Fruit fly (Drosophila melanogaster) whole organism, embryonic: ENCODE results near the gene Blos4.
A peak's percentile ranks its signal among the peaks of the same experiment; 100 is the strongest.

Experiments used
- CG10366 ChIP-seq: fragments of 200-800 bp; sonication (Bioruptor generic); IDR thresholded peaks from 2 replicates; pipeline ENCODE4 v1.3.6; 2022; ENCODE audit warnings: missing biosample characterization, missing genetic modification characterization
- CG11560 ChIP-seq: fragments of 200-800 bp; sonication (Bioruptor generic); IDR thresholded peaks from 3 replicates; pipeline ENCODE4 v1.3.6; 2022; ENCODE audit warnings: missing biosample characterization, missing genetic modification characterization
- CG11723 ChIP-seq: fragments of 200-800 bp; sonication (Bioruptor generic); optimal IDR thresholded peaks from 2 replicates; lab custom pipeline; 2017; ENCODE audit warnings: missing biosample characterization, mild to moderate bottlenecking, missing genetic modification characterization
- CG12942 ChIP-seq: fragments of 200-800 bp; sonication (Bioruptor generic); optimal IDR thresholded peaks from 3 replicates; lab custom pipeline; 2016; ENCODE audit warnings: missing biosample characterization, missing genetic modification characterization
- CG13894 ChIP-seq: fragments of 200-800 bp; sonication (Bioruptor generic); optimal IDR thresholded peaks from 3 replicates; lab custom pipeline; 2018; ENCODE audit warnings: missing biosample characterization, mild to moderate bottlenecking, missing genetic modification characterization, moderate library complexity
- CG17359 ChIP-seq: fragments of 200-800 bp; sonication (Bioruptor generic); optimal IDR thresholded peaks from 3 replicates; lab custom pipeline; 2018; ENCODE audit warnings: missing biosample characterization, mild to moderate bottlenecking, missing genetic modification characterization, moderate library complexity
- CG17385 ChIP-seq: fragments of 200-800 bp; sonication (Bioruptor generic); optimal IDR thresholded peaks from 3 replicates; lab custom pipeline; 2018; ENCODE audit warnings: missing biosample characterization, mild to moderate bottlenecking, missing genetic modification characterization
- CG17912 ChIP-seq: fragments of 200-800 bp; sonication (Bioruptor generic); optimal IDR thresholded peaks from 2 replicates; lab custom pipeline; 2018; ENCODE audit warnings: missing biosample characterization, mild to moderate bottlenecking, missing genetic modification characterization
- CG18476 ChIP-seq: fragments of 200-800 bp; sonication (Bioruptor generic); optimal IDR thresholded peaks from 2 replicates; lab custom pipeline; 2016; ENCODE audit warnings: missing biosample characterization, mild to moderate bottlenecking, missing genetic modification characterization
- CG32532 ChIP-seq: fragments of 200-800 bp; sonication (Bioruptor generic); IDR thresholded peaks from 2 replicates; pipeline ENCODE4 v1.3.6; 2022; ENCODE audit warnings: missing biosample characterization, missing genetic modification characterization
- CG32767 ChIP-seq: fragments of 200-800 bp; sonication (Bioruptor generic); IDR thresholded peaks from 2 replicates; pipeline ENCODE4 v1.3.6; 2022; ENCODE audit warnings: missing biosample characterization, missing genetic modification characterization
- CG3847 ChIP-seq: fragments of 200-800 bp; sonication (Bioruptor generic); IDR thresholded peaks from 2 replicates; pipeline ENCODE4 v1.3.6; 2022; ENCODE audit warnings: missing biosample characterization, missing genetic modification characterization
- CG4707 ChIP-seq: fragments of 200-800 bp; sonication (Bioruptor generic); optimal IDR thresholded peaks from 2 replicates; lab custom pipeline; 2018; ENCODE audit warnings: missing biosample characterization, mild to moderate bottlenecking, missing genetic modification characterization, moderate library complexity
- CG4730 ChIP-seq: fragments of 200-800 bp; sonication (Bioruptor generic); IDR thresholded peaks from 2 replicates; pipeline ENCODE4 v1.3.6; 2022; ENCODE audit warnings: missing biosample characterization, missing genetic modification characterization
- CG6791 ChIP-seq: fragments of 200-800 bp; sonication (Bioruptor generic); IDR thresholded peaks from 3 replicates; pipeline ENCODE4 v1.3.6; 2022; ENCODE audit warnings: missing biosample characterization, missing genetic modification characterization; ENCODE audit not compliant: partially characterized antibody
- CG7271 ChIP-seq: fragments of 200-800 bp; sonication (Bioruptor generic); optimal IDR thresholded peaks from 2 replicates; lab custom pipeline; 2018; ENCODE audit warnings: missing biosample characterization, mild to moderate bottlenecking, missing genetic modification characterization, moderate library complexity
- CG7987 ChIP-seq: fragments of 200-800 bp; sonication (Bioruptor generic); optimal IDR thresholded peaks from 2 replicates; lab custom pipeline; 2018; ENCODE audit warnings: missing biosample characterization, mild to moderate bottlenecking, missing genetic modification characterization, moderate library complexity
- CG8388 ChIP-seq: fragments of 200-800 bp; sonication (Bioruptor generic); optimal IDR thresholded peaks from 2 replicates; lab custom pipeline; 2019; ENCODE audit warnings: missing biosample characterization, mild to moderate bottlenecking, missing genetic modification characterization, moderate library complexity
- CG8765 ChIP-seq: fragments of 200-800 bp; sonication (Bioruptor generic); IDR thresholded peaks from 2 replicates; pipeline ENCODE4 v1.3.6; 2022; ENCODE audit warnings: missing biosample characterization, missing genetic modification characterization
- CG8924 ChIP-seq: fragments of 200-800 bp; optimal IDR thresholded peaks from 3 replicates; lab custom pipeline; 2019; ENCODE audit warnings: missing biosample characterization, mild to moderate bottlenecking, missing genetic modification characterization, moderate library complexity
- Camta ChIP-seq: fragments of 200-800 bp; sonication (Bioruptor generic); optimal IDR thresholded peaks from 2 replicates; lab custom pipeline; 2016; ENCODE audit warnings: missing biosample characterization, missing genetic modification characterization
- Chrac-16 ChIP-seq: fragments of 200-800 bp; sonication (Bioruptor generic); optimal IDR thresholded peaks from 3 replicates; lab custom pipeline; 2016; ENCODE audit warnings: missing biosample characterization, missing genetic modification characterization
- Dref ChIP-seq: fragments of 200-800 bp; sonication (Bioruptor generic); IDR thresholded peaks from 2 replicates; pipeline ENCODE4 v1.3.6; 2022; ENCODE audit warnings: missing biosample characterization, missing genetic modification characterization
- HmgZ ChIP-seq: fragments of 200-800 bp; sonication (Bioruptor generic); optimal IDR thresholded peaks from 2 replicates; lab custom pipeline; 2018; ENCODE audit warnings: missing biosample characterization, mild to moderate bottlenecking, missing genetic modification characterization
- Lpt ChIP-seq: fragments of >200 bp; optimal IDR thresholded peaks from 2 replicates; lab custom pipeline; 2018; ENCODE audit warnings: missing biosample characterization, missing genetic modification characterization
- Myb ChIP-seq: fragments of 200-800 bp; sonication (Bioruptor generic); optimal IDR thresholded peaks from 2 replicates; lab custom pipeline; 2016; ENCODE audit warnings: missing biosample characterization, missing genetic modification characterization
- NC2β ChIP-seq: fragments of 200-800 bp; sonication (Bioruptor generic); optimal IDR thresholded peaks from 2 replicates; lab custom pipeline; 2016; ENCODE audit warnings: missing biosample characterization, missing genetic modification characterization
- Nf-YB ChIP-seq: fragments of 200-800 bp; sonication (Bioruptor generic); optimal IDR thresholded peaks from 3 replicates; lab custom pipeline; 2019; ENCODE audit warnings: missing biosample characterization, mild to moderate bottlenecking, missing genetic modification characterization, moderate library complexity
- Oli ChIP-seq: fragments of 200-800 bp; sonication (Bioruptor generic); optimal IDR thresholded peaks from 2 replicates; lab custom pipeline; 2018; ENCODE audit warnings: missing biosample characterization, mild to moderate bottlenecking, missing genetic modification characterization, moderate library complexity
- Ssrp ChIP-seq: fragments of 200-800 bp; sonication (Bioruptor generic); optimal IDR thresholded peaks from 2 replicates; lab custom pipeline; 2018; ENCODE audit warnings: missing biosample characterization, mild to moderate bottlenecking, missing genetic modification characterization, moderate library complexity
- az2 ChIP-seq: fragments of 200-800 bp; sonication (Bioruptor generic); optimal IDR thresholded peaks from 3 replicates; lab custom pipeline; 2016; ENCODE audit warnings: missing biosample characterization, missing genetic modification characterization
- cg ChIP-seq: fragments of 200-800 bp; sonication (Bioruptor generic); optimal IDR thresholded peaks from 3 replicates; lab custom pipeline; 2019; ENCODE audit warnings: missing biosample characterization, mild to moderate bottlenecking, missing genetic modification characterization, moderate library complexity
- croc ChIP-seq: fragments of 200-800 bp; sonication (Bioruptor generic); conservative IDR thresholded peaks from 3 replicates; pipeline ENCODE4 v1.3.6; 2022; ENCODE audit warnings: missing biosample characterization, missing genetic modification characterization
- cwo ChIP-seq: fragments of 200-800 bp; sonication (Bioruptor generic); optimal IDR thresholded peaks from 3 replicates; lab custom pipeline; 2017; ENCODE audit warnings: missing biosample characterization, missing genetic modification characterization, mild to moderate bottlenecking, moderate library complexity, missing genetic modification reagents
- da ChIP-seq: fragments of 200-800 bp; sonication (Bioruptor generic); optimal IDR thresholded peaks from 2 replicates; lab custom pipeline; 2016; ENCODE audit warnings: missing biosample characterization, missing genetic modification characterization
- fd64A ChIP-seq: fragments of 200-800 bp; sonication (Bioruptor generic); optimal IDR thresholded peaks from 3 replicates; lab custom pipeline; 2018; ENCODE audit warnings: missing biosample characterization, mild to moderate bottlenecking, missing genetic modification characterization
- grn ChIP-seq: fragments of 200-800 bp; sonication (Bioruptor generic); optimal IDR thresholded peaks from 3 replicates; lab custom pipeline; 2017; ENCODE audit warnings: missing biosample characterization, missing genetic modification characterization
- gsb-n ChIP-seq: fragments of 200-800 bp; sonication (Bioruptor generic); optimal IDR thresholded peaks from 3 replicates; lab custom pipeline; 2018; ENCODE audit warnings: missing biosample characterization, mild to moderate bottlenecking, missing genetic modification characterization
- h ChIP-seq: fragments of >200 bp; optimal IDR thresholded peaks from 2 replicates; lab custom pipeline; 2017
- insv ChIP-seq, 2 experiments: fragments of 200-800 bp; sonication (Bioruptor generic); optimal IDR thresholded peaks; 3 replicates each; lab custom pipeline; 2016 to 2018; ENCODE audit warnings: missing biosample characterization in 2 of 2, missing genetic modification characterization in 2 of 2
- kni ChIP-seq: fragments of 200-800 bp; sonication (Bioruptor generic); optimal IDR thresholded peaks from 3 replicates; lab custom pipeline; 2017; ENCODE audit warnings: mild to moderate bottlenecking, missing biosample characterization, missing genetic modification reagents, missing genetic modification characterization
- maf-S ChIP-seq: fragments of 200-800 bp; sonication (Bioruptor generic); optimal IDR thresholded peaks from 2 replicates; lab custom pipeline; 2016; ENCODE audit warnings: missing biosample characterization, missing genetic modification characterization
- nom ChIP-seq: fragments of 200-800 bp; sonication (Bioruptor generic); optimal IDR thresholded peaks from 2 replicates; lab custom pipeline; 2017; ENCODE audit warnings: missing biosample characterization, missing genetic modification characterization, mild to moderate bottlenecking, moderate library complexity, missing genetic modification reagents
- odd ChIP-seq: fragments of 200-800 bp; sonication (Bioruptor generic); optimal IDR thresholded peaks from 2 replicates; lab custom pipeline; 2017; ENCODE audit warnings: missing biosample characterization, mild to moderate bottlenecking, missing genetic modification characterization
- pan ChIP-seq, 4 experiments: fragments of >200 bp in 3 of 4; fragments of 200-800 bp in 1 of 4; sonication (Bioruptor generic) in 1 of 4; optimal IDR thresholded peaks in 3 of 4; IDR thresholded peaks in 1 of 4; 2 replicates each; pipeline versions ENCODE4 v1.3.6 to Lab custom; 2017 to 2022; ENCODE audit warnings: missing biosample characterization in 2 of 4, missing genetic modification characterization in 2 of 4, mixed read lengths in 1 of 4
- pho ChIP-seq: fragments of 200-800 bp; sonication (Bioruptor generic); optimal IDR thresholded peaks from 2 replicates; lab custom pipeline; 2016; ENCODE audit warnings: missing biosample characterization, missing genetic modification characterization
- schlank ChIP-seq: fragments of 200-800 bp; sonication (Bioruptor generic); optimal IDR thresholded peaks from 2 replicates; lab custom pipeline; 2018; ENCODE audit warnings: missing biosample characterization, mild to moderate bottlenecking, missing genetic modification characterization
- sima ChIP-seq: fragments of 200-800 bp; sonication (Bioruptor generic); optimal IDR thresholded peaks from 2 replicates; lab custom pipeline; 2016; ENCODE audit warnings: missing biosample characterization, missing genetic modification characterization
- slp2 ChIP-seq: fragments of 200-800 bp; sonication (Bioruptor generic); optimal IDR thresholded peaks from 2 replicates; lab custom pipeline; 2016; ENCODE audit warnings: missing biosample characterization, missing genetic modification characterization
- sqz ChIP-seq: fragments of 200-800 bp; sonication (Bioruptor generic); optimal IDR thresholded peaks from 3 replicates; lab custom pipeline; 2018; ENCODE audit warnings: missing biosample characterization, mild to moderate bottlenecking, missing genetic modification characterization
- tap ChIP-seq: fragments of 200-800 bp; optimal IDR thresholded peaks from 3 replicates; lab custom pipeline; 2019; ENCODE audit warnings: missing biosample characterization, mild to moderate bottlenecking, missing genetic modification characterization, moderate library complexity
- tx ChIP-seq: fragments of 200-800 bp; sonication (Bioruptor generic); optimal IDR thresholded peaks from 2 replicates; lab custom pipeline; 2016; ENCODE audit warnings: missing biosample characterization, missing genetic modification characterization

The Blos4 gene

DNA sequence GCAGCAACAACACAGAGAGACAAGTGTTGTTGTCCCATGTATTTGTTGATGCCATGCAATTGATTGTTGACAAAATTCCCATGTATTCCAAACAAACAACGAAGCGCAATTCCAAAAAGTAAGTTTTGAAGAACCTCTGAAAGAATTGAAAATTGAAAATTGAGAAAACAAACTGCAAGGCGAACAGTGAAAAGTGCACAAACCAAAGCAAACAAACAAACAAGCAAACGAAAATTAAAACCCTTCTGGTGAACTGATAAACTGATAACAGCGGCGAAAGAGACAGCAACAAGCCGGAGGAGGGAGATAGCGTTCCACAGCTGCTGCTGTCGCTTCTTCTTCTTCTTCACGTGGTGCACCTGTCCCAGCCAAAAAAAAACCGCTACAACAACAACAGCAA lies 20.3 kb upstream of the Blos4 start (continued):
- no peak for TF ChIP-seq CG32767 (GFP tag; lab: Robert Waterston, UW)
- TF ChIP-seq CG7271 (tag; lab: Kevin White, UChicago) = no peak
- peak; percentile 15 for TF ChIP-seq cg (GFP tag; lab: Kevin White, UChicago)
- no peak for TF ChIP-seq pan (optimal IDR thresholded peaks at IDR 0.05; lab: Kevin White, UChicago)
- TF ChIP-seq pan (GFP tag; optimal IDR thresholded peaks at IDR 0.05 in 1 of 2, IDR thresholded peaks at IDR 0.05 in 1 of 2) = no peak
- TF ChIP-seq schlank (tag; lab: Kevin White, UChicago) = no peak
- no peak for TF ChIP-seq CG12942
- TF ChIP-seq CG4707 (GFP tag; lab: Kevin White, UChicago) = peak; percentile 15
- TF ChIP-seq tap (tag; lab: Kevin White, UChicago) = no peak
- no peak for TF ChIP-seq CG18476 (GFP tag; lab: Kevin White, UChicago)
- no peak for TF ChIP-seq pho
- no peak for TF ChIP-seq Chrac-16
- no peak for TF ChIP-seq nom (GFP tag; lab: Kevin White, UChicago)
- no peak for TF ChIP-seq sima (GFP tag; lab: Kevin White, UChicago)
- TF ChIP-seq CG17359 (tag; lab: Kevin White, UChicago) = no peak
- no peak for TF ChIP-seq CG13894 (tag; lab: Kevin White, UChicago)
- no peak for TF ChIP-seq CG17912
- TF ChIP-seq Ssrp = peak; percentile 5
- TF ChIP-seq cwo (GFP tag; lab: Kevin White, UChicago) = no peak
- peak; percentile 1 for TF ChIP-seq CG8388
- peak; percentile 64 for TF ChIP-seq da (GFP tag; lab: Kevin White, UChicago)
- TF ChIP-seq CG17385 (GFP tag; lab: Kevin White, UChicago) = peak; percentile 83
- peak; percentile 31 for TF ChIP-seq fd64A (GFP tag; lab: Kevin White, UChicago)
- no peak for TF ChIP-seq CG32532
- TF ChIP-seq kni (GFP tag; lab: Kevin White, UChicago) = peak; percentile 48
- TF ChIP-seq CG10366 (GFP tag; lab: Robert Waterston, UW) = no peak
- TF ChIP-seq sqz (GFP tag; lab: Kevin White, UChicago) = peak; percentile 24
- TF ChIP-seq Nf-YB (GFP tag; lab: Kevin White, UChicago) = no peak
- peak; percentile 15 for TF ChIP-seq CG8924 (tag; lab: Kevin White, UChicago)
- TF ChIP-seq h (lab: Kevin White, UChicago) = no peak
- TF ChIP-seq slp2 (GFP tag; lab: Kevin White, UChicago) = no peak
- TF ChIP-seq croc (GFP tag; lab: Robert Waterston, UW) = no peak
- no peak for TF ChIP-seq CG4730 (GFP tag; lab: Robert Waterston, UW)
- TF ChIP-seq gsb-n (tag; lab: Kevin White, UChicago) = no peak
- TF ChIP-seq CG11723 (GFP tag; lab: Kevin White, UChicago) = no peak
- TF ChIP-seq CG8765 (GFP tag; lab: Robert Waterston, UW) = no peak
- peak; percentile 39 for TF ChIP-seq grn
- no peak for TF ChIP-seq Oli
- TF ChIP-seq CG11560 (tag; lab: Robert Waterston, UW) = no peak
- no peak for TF ChIP-seq az2 (GFP tag; lab: Kevin White, UChicago)
- no peak for TF ChIP-seq Camta (GFP tag; lab: Kevin White, UChicago)
- TF ChIP-seq Dref = no peak
- TF ChIP-seq odd (GFP tag; lab: Kevin White, UChicago) = no peak
- no peak for TF ChIP-seq insv (GFP tag; optimal IDR thresholded peaks at IDR 0.05; lab: Kevin White, UChicago)
- TF ChIP-seq Myb (GFP tag; lab: Kevin White, UChicago) = no peak
- TF ChIP-seq NC2β (GFP tag; lab: Kevin White, UChicago) = no peak
- TF ChIP-seq CG7987 (GFP tag; lab: Kevin White, UChicago) = peak; percentile 9
- no peak for TF ChIP-seq tx
- TF ChIP-seq CG3847 (GFP tag; lab: Robert Waterston, UW) = no peak
- TF ChIP-seq HmgZ (tag; lab: Kevin White, UChicago) = no peak
- TF ChIP-seq Lpt = no peak
- TF ChIP-seq CG6791 (GFP tag; lab: Robert Waterston, UW) = no peak
- peak; percentile 35 for TF ChIP-seq maf-S
